Worm (Caenorhabditis elegans) whole organism, L3 larva: ENCODE data around the gene C03B1.17.

ENCODE experiments used
- R02D3.7 ChIP-seq: fragments of 150-350 bp; optimal IDR thresholded peaks from 2 replicates; lab custom pipeline; 2014; ENCODE audit warnings: missing biosample characterization, missing genetic modification characterization
- ZK546.5 ChIP-seq: sonication (generic microtip); optimal IDR thresholded peaks from 2 replicates; lab custom pipeline; 2017; ENCODE audit warnings: missing biosample characterization, missing genetic modification characterization
- ama-1 ChIP-seq: fragments of 150-350 bp; optimal IDR thresholded peaks from 2 replicates; lab custom pipeline; 2018
- ceh-16 ChIP-seq: sonication (generic microtip); optimal IDR thresholded peaks from 2 replicates; lab custom pipeline; 2017; ENCODE audit warnings: missing biosample characterization, missing genetic modification characterization
- ceh-28 ChIP-seq: fragments of 150-350 bp; optimal IDR thresholded peaks from 2 replicates; lab custom pipeline; 2014; ENCODE audit warnings: missing biosample characterization, missing genetic modification reagents, missing genetic modification characterization
- ceh-82 ChIP-seq: fragments of 150-350 bp; optimal IDR thresholded peaks from 2 replicates; lab custom pipeline; 2014; ENCODE audit warnings: missing biosample characterization, missing genetic modification characterization
- ceh-9 ChIP-seq: sonication (generic microtip); optimal IDR thresholded peaks from 2 replicates; lab custom pipeline; 2018; ENCODE audit warnings: missing biosample characterization, missing genetic modification characterization
- daf-12 ChIP-seq: fragments of 150-350 bp; optimal IDR thresholded peaks from 2 replicates; lab custom pipeline; 2014; ENCODE audit warnings: missing biosample characterization, missing genetic modification reagents, missing genetic modification characterization
- egl-27 ChIP-seq: sonication (generic microtip); optimal IDR thresholded peaks from 4 replicates; lab custom pipeline; 2017; ENCODE audit warnings: missing biosample characterization, missing genetic modification reagents, missing genetic modification characterization
- egl-5 ChIP-seq: fragments of 150-350 bp; optimal IDR thresholded peaks from 2 replicates; lab custom pipeline; 2017; ENCODE audit warnings: missing biosample characterization, missing genetic modification reagents, missing genetic modification characterization, inconsistent platforms
- elt-1 ChIP-seq: fragments of 150-350 bp; optimal IDR thresholded peaks from 2 replicates; lab custom pipeline; 2014; ENCODE audit warnings: missing biosample characterization, missing genetic modification characterization
- elt-2 ChIP-seq: sonication (generic microtip); optimal IDR thresholded peaks from 2 replicates; lab custom pipeline; 2016; ENCODE audit warnings: missing genetic modification reagents, mild to moderate bottlenecking, missing genetic modification characterization, missing compliant biosample characterization
- elt-3 ChIP-seq, 3 experiments: fragments of 150-350 bp in 1 of 3; sonication (generic microtip) in 2 of 3; optimal IDR thresholded peaks; 2 replicates in 2 of 3; 4 replicates in 1 of 3; lab custom pipeline; 2014 to 2017; ENCODE audit warnings: missing biosample characterization in 3 of 3, missing genetic modification characterization in 3 of 3
- eor-1 ChIP-seq, 2 experiments: fragments of 150-350 bp; optimal IDR thresholded peaks; 2 replicates each; lab custom pipeline; 2014 to 2018; ENCODE audit warnings: missing biosample characterization in 2 of 2, missing genetic modification characterization in 2 of 2
- fkh-10 ChIP-seq: sonication (generic microtip); optimal IDR thresholded peaks from 2 replicates; lab custom pipeline; 2017; ENCODE audit warnings: missing biosample characterization, missing genetic modification reagents, missing genetic modification characterization
- fkh-2 ChIP-seq: fragments of 150-350 bp; optimal IDR thresholded peaks from 2 replicates; lab custom pipeline; 2014; ENCODE audit warnings: missing biosample characterization, missing genetic modification reagents, missing genetic modification characterization
- fos-1 ChIP-seq: fragments of 150-350 bp; optimal IDR thresholded peaks from 2 replicates; lab custom pipeline; 2014; ENCODE audit warnings: missing biosample characterization, missing genetic modification characterization
- jun-1 ChIP-seq: fragments of 150-350 bp; optimal IDR thresholded peaks from 2 replicates; lab custom pipeline; 2014; ENCODE audit warnings: missing biosample characterization, missing genetic modification reagents, missing genetic modification characterization
- lin-15B ChIP-seq: fragments of 150-350 bp; optimal IDR thresholded peaks from 2 replicates; lab custom pipeline; 2014; ENCODE audit warnings: missing biosample characterization, missing genetic modification characterization
- lsy-12 ChIP-seq: sonication (generic microtip); optimal IDR thresholded peaks from 2 replicates; lab custom pipeline; 2016; ENCODE audit warnings: mild to moderate bottlenecking, missing genetic modification characterization, missing compliant biosample characterization
- mdl-1 ChIP-seq: fragments of 150-350 bp; optimal IDR thresholded peaks from 2 replicates; lab custom pipeline; 2014; ENCODE audit warnings: missing biosample characterization, missing genetic modification characterization
- nfya-1 ChIP-seq: sonication (generic microtip); optimal IDR thresholded peaks from 2 replicates; lab custom pipeline; 2017; ENCODE audit warnings: missing genetic modification characterization, mild to moderate bottlenecking, missing compliant biosample characterization, antibody characterized with exemption, moderate library complexity; ENCODE audit not compliant: insufficient read depth
- nhr-11 ChIP-seq: fragments of 150-350 bp; optimal IDR thresholded peaks from 2 replicates; lab custom pipeline; 2014; ENCODE audit warnings: missing biosample characterization, missing genetic modification characterization
- nhr-12 ChIP-seq: fragments of 150-350 bp; optimal IDR thresholded peaks from 2 replicates; lab custom pipeline; 2014; ENCODE audit warnings: missing biosample characterization, missing genetic modification characterization
- nhr-23 ChIP-seq: fragments of 150-350 bp; optimal IDR thresholded peaks from 2 replicates; lab custom pipeline; 2014; ENCODE audit warnings: missing biosample characterization, missing genetic modification reagents, missing genetic modification characterization
- nhr-237 ChIP-seq: fragments of 150-350 bp; optimal IDR thresholded peaks from 2 replicates; lab custom pipeline; 2014; ENCODE audit warnings: missing biosample characterization, missing genetic modification characterization
- nhr-25 ChIP-seq: sonication (generic microtip); optimal IDR thresholded peaks from 2 replicates; lab custom pipeline; 2017; ENCODE audit warnings: missing biosample characterization, missing genetic modification characterization
- nhr-28 ChIP-seq: fragments of 150-350 bp; optimal IDR thresholded peaks from 2 replicates; lab custom pipeline; 2014; ENCODE audit warnings: missing biosample characterization, missing genetic modification characterization
- nhr-67 ChIP-seq: fragments of 150-350 bp; optimal IDR thresholded peaks from 2 replicates; lab custom pipeline; 2014; ENCODE audit warnings: missing biosample characterization, missing genetic modification characterization
- nhr-76 ChIP-seq: fragments of 150-350 bp; sonication (generic microtip); optimal IDR thresholded peaks from 5 replicates; lab custom pipeline; 2014; ENCODE audit warnings: missing biosample characterization, missing genetic modification characterization
- pha-4 ChIP-seq: fragments of 150-350 bp; optimal IDR thresholded peaks from 2 replicates; lab custom pipeline; 2014; ENCODE audit warnings: missing biosample characterization, missing genetic modification reagents, missing genetic modification characterization
- sea-2 ChIP-seq: fragments of 150-350 bp; sonication (generic microtip); optimal IDR thresholded peaks from 4 replicates; lab custom pipeline; 2014; ENCODE audit warnings: missing biosample characterization, missing genetic modification reagents, missing genetic modification characterization
- skn-1 ChIP-seq: fragments of 150-350 bp; optimal IDR thresholded peaks from 2 replicates; lab custom pipeline; 2014; ENCODE audit warnings: missing biosample characterization, missing genetic modification characterization
- tbx-2 ChIP-seq: sonication (generic microtip); optimal IDR thresholded peaks from 2 replicates; lab custom pipeline; 2016; ENCODE audit warnings: mild to moderate bottlenecking, missing genetic modification characterization, missing compliant biosample characterization
- unc-39 ChIP-seq: sonication (generic microtip); optimal IDR thresholded peaks from 4 replicates; lab custom pipeline; 2017; ENCODE audit warnings: missing biosample characterization, missing genetic modification characterization
- zag-1 ChIP-seq: fragments of 150-350 bp; optimal IDR thresholded peaks from 2 replicates; lab custom pipeline; 2014; ENCODE audit warnings: missing biosample characterization, missing genetic modification characterization
- ztf-4 ChIP-seq: fragments of 150-350 bp; optimal IDR thresholded peaks from 2 replicates; lab custom pipeline; 2014; ENCODE audit warnings: missing biosample characterization, missing genetic modification characterization

The C03B1.17 gene

ce11 chrX:6378363-6378762, 4.9 kb downstream of the C03B1.17 start (continued):
- TF ChIP-seq elt-3 (tag; optimal IDR thresholded peaks at IDR 0.05; lab: Kevin White, UChicago) (no peak), nhr-12 (no peak), ztf-4 (tag; lab: Kevin White, UChicago) (no peak), nhr-28 (tag; lab: Kevin White, UChicago) (no peak), fkh-10 (GFP tag; lab: Kevin White, UChicago) (no peak), ceh-82 (tag; lab: Kevin White, UChicago) (no peak), nhr-23 (tag; lab: Kevin White, UChicago) (no peak), tbx-2 (tag; lab: Kevin White, UChicago) (peak; percentile 22), egl-27 (tag; lab: Kevin White, UChicago) (no peak), fos-1 (tag; lab: Kevin White, UChicago) (no peak), ZK546.5 (tag; lab: Kevin White, UChicago) (no peak), nfya-1 (tag; lab: Kevin White, UChicago) (peak; percentile 70), egl-5 (tag; lab: Kevin White, UChicago) (no peak)

DNA sequence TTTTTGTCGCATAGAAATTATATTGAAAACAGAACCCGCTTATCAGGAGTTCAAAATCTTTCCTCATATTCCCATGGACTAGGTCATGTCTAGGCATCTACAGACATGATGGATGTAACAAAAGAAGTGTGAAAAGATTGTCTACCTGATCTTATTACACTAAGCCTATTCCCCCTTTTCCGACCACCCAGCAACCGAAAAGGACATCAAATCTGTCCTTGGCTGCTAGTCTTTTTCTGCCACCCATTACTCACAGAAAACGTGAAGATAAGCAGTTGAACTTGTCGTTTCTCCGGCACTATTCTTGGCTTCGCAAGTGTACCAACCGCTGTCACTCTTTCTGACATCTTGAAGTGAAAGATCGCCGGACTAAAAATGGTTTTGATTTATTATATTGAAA, 9.5 kb downstream of the C03B1.17 start:
- peak; percentile 85 for TF ChIP-seq elt-1
- TF ChIP-seq nhr-25, result peak; percentile 86
- TF ChIP-seq nhr-11 (tag; lab: Kevin White, UChicago), result no peak
- peak; percentile 4 for TF ChIP-seq nhr-23 (tag; lab: Kevin White, UChicago)
- TF ChIP-seq, all 47 proteins: peak for 3

ce11 chrX:6384537-6384936, 11.1 kb downstream of the C03B1.17 start:
- TF ChIP-seq ceh-28 (tag; lab: Kevin White, UChicago), result no peak
- TF ChIP-seq ceh-9 (tag; lab: Kevin White, UChicago), result no peak
- TF ChIP-seq lsy-12 (tag; lab: Kevin White, UChicago), result no peak
- no peak for TF ChIP-seq zag-1 (tag; lab: Kevin White, UChicago)
- no peak for TF ChIP-seq ceh-16 (tag; lab: Kevin White, UChicago)
- no peak for TF ChIP-seq ceh-82 (tag; lab: Kevin White, UChicago)
- TF ChIP-seq elt-1, result peak; percentile 55

DNA sequence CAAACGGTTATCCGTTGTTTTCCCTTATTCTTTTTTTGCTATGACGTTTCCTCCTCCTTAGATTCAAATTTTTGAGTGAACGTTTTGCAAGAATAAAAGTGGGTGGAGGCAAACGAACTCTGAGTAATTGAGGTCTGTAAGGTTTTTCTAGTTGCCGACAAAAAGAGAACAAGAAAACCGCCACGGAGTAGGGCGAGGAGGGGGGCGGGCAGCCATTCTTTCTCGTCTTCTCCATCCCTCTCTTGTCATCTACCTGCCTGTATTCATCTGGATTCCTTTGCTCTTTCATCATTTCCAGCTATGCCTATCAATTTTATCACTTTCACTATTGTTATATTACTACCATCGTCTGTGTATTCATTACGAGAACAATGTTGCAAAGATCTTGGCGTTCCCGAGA, 11.7 kb downstream of the C03B1.17 start, which contains the start of gene igdb-3:
Gene igdb-3 (plus strand): TSS at position 301 of the 400 bp plus-strand sequence.
- TF ChIP-seq nhr-237 (no peak), unc-39 (tag; lab: Kevin White, UChicago) (no peak), mdl-1 (tag; lab: Kevin White, UChicago) (no peak), nhr-23 (tag; lab: Kevin White, UChicago) (no peak), lsy-12 (tag; lab: Kevin White, UChicago) (no peak), nhr-12 (no peak), eor-1 (tag; optimal IDR thresholded peaks at IDR 0.05; lab: Kevin White, UChicago) (no peak), nhr-28 (tag; lab: Kevin White, UChicago) (no peak), sea-2 (no peak), ztf-4 (tag; lab: Kevin White, UChicago) (no peak), egl-5 (tag; lab: Kevin White, UChicago) (no peak), fkh-2 (tag; lab: Kevin White, UChicago) (no peak), nfya-1 (tag; lab: Kevin White, UChicago) (no peak)

ce11 chrX:6388639-6389038, 15.2 kb downstream of the C03B1.17 start:
- TF ChIP-seq pha-4 (tag; lab: Kevin White, UChicago) (no peak), ceh-16 (tag; lab: Kevin White, UChicago) (no peak), skn-1 (tag; lab: Kevin White, UChicago) (no peak), egl-5 (tag; lab: Kevin White, UChicago) (no peak), R02D3.7 (no peak), elt-1 (no peak), jun-1 (tag; lab: Kevin White, UChicago) (no peak), fkh-2 (tag; lab: Kevin White, UChicago) (no peak), lin-15B (tag; lab: Kevin White, UChicago) (no peak), nhr-67 (tag; lab: Kevin White, UChicago) (no peak), daf-12 (tag; lab: Kevin White, UChicago) (no peak), ama-1 (lab: Kevin White, UChicago) (no peak), elt-2 (tag; lab: Kevin White, UChicago) (no peak), nhr-76 (no peak)
